Fruit fly (Drosophila melanogaster) whole organism, wandering third instar larva: Measurements from ENCODE around the gene CG5003.

Experiments used
- CG32264 ChIP-seq: fragments of 200-800 bp; sonication (Bioruptor generic); optimal IDR thresholded peaks from 2 replicates; lab custom pipeline; 2016; ENCODE audit warnings: missing biosample characterization, missing genetic modification characterization
- CrebA ChIP-seq: fragments of 200-800 bp; sonication (Bioruptor generic); optimal IDR thresholded peaks from 2 replicates; lab custom pipeline; 2016; ENCODE audit warnings: missing biosample characterization, mild to moderate bottlenecking, missing genetic modification characterization, borderline replicate concordance
- GATAd ChIP-seq: sonication (Bioruptor generic); optimal IDR thresholded peaks from 2 replicates; lab custom pipeline; 2016; ENCODE audit warnings: missing biosample characterization, missing genetic modification characterization
- Hr83 ChIP-seq: fragments of 200-300 bp; sonication (Bioruptor generic); optimal IDR thresholded peaks from 2 replicates; lab custom pipeline; 2016; ENCODE audit warnings: missing biosample characterization, mild to moderate bottlenecking, missing genetic modification characterization, moderate library complexity; ENCODE audit not compliant: poor library complexity, severe bottlenecking
- dsf ChIP-seq: sonication (Bioruptor generic); optimal IDR thresholded peaks from 2 replicates; lab custom pipeline; 2016; ENCODE audit warnings: missing biosample characterization, missing genetic modification characterization, borderline replicate concordance
- lola ChIP-seq: fragments of >200 bp; optimal IDR thresholded peaks from 2 replicates; lab custom pipeline; 2017; ENCODE audit warnings: missing biosample characterization, missing genetic modification characterization
- psq ChIP-seq: fragments of 200-800 bp; sonication (Bioruptor generic); optimal IDR thresholded peaks from 3 replicates; lab custom pipeline; 2017; ENCODE audit warnings: missing biosample characterization, mild to moderate bottlenecking, missing genetic modification characterization, moderate library complexity
- sv ChIP-seq: fragments of 200-800 bp; sonication (Bioruptor generic); optimal IDR thresholded peaks from 3 replicates; lab custom pipeline; 2016; ENCODE audit warnings: missing biosample characterization, missing genetic modification characterization

DNA sequence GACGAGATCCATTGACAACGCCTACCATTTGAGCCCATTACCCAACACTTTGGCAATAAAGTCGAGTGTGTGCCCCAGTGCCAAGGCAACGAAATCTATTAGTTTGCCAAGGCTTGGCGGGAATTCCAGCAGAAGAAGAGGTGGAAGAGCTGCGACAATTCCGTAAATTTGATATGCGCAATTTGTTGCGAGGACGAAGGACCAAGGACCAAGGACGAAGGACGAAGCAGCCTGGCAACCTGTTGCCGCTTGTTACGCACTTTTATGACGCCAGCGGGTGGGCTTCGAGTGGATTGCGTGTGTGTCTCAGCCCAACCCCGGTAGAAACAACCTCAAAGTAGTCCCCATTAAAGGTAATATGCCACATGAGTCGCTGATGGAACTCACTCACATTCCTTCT, 28.2 kb downstream of the CG5003 start:
- TF ChIP-seq lola (GFP tag; lab: Kevin White, UChicago) (no peak), dsf (GFP tag; lab: Kevin White, UChicago) (no peak), sv (GFP tag; lab: Kevin White, UChicago) (no peak), CrebA (GFP tag; lab: Kevin White, UChicago) (no peak), Hr83 (no peak), psq (no peak), CG32264 (no peak), GATAd (no peak)
